Fruit fly (Drosophila melanogaster) whole organism, wandering third instar larva: ENCODE results near the gene CG14717.

Experiments
- Hr78 ChIP-seq: fragments of >200 bp; optimal IDR thresholded peaks from 2 replicates; lab custom pipeline; 2017; ENCODE audit warnings: missing biosample characterization, missing genetic modification characterization
- N ChIP-seq: fragments of >200 bp; optimal IDR thresholded peaks from 2 replicates; lab custom pipeline; 2018; ENCODE audit warnings: missing biosample characterization, missing external identifiers, missing genetic modification characterization
- Rel ChIP-seq, 2 experiments: fragments of 200-800 bp; sonication (Bioruptor generic) in 1 of 2; optimal IDR thresholded peaks; 2 replicates in 1 of 2; 3 replicates in 1 of 2; lab custom pipeline; 2016 to 2019; ENCODE audit warnings: mild to moderate bottlenecking in 2 of 2, missing biosample characterization in 2 of 2, missing genetic modification characterization in 2 of 2, moderate library complexity in 1 of 2
- Vsx2 ChIP-seq: fragments of 200-300, 225-300 bp; sonication (Bioruptor generic); optimal IDR thresholded peaks from 2 replicates; lab custom pipeline; 2018; ENCODE audit warnings: missing biosample characterization, missing genetic modification characterization; ENCODE audit not compliant: partially characterized antibody
- br ChIP-seq: fragments of 200-800 bp; sonication (Bioruptor generic); optimal IDR thresholded peaks from 2 replicates; lab custom pipeline; 2016; ENCODE audit warnings: missing biosample characterization, missing genetic modification characterization
- foxo ChIP-seq, 2 experiments: fragments of 200-800 bp; sonication (Bioruptor generic); optimal IDR thresholded peaks; 2 replicates in 1 of 2; 3 replicates in 1 of 2; lab custom pipeline; 2016 to 2017; ENCODE audit warnings: missing biosample characterization in 2 of 2, missing genetic modification characterization in 2 of 2
- h ChIP-seq: fragments of 200-800 bp; sonication (Bioruptor generic); optimal IDR thresholded peaks from 3 replicates; lab custom pipeline; 2016; ENCODE audit warnings: missing biosample characterization, mild to moderate bottlenecking, missing genetic modification characterization
- lola ChIP-seq: fragments of >200 bp; optimal IDR thresholded peaks from 2 replicates; lab custom pipeline; 2017; ENCODE audit warnings: missing biosample characterization, missing genetic modification characterization
- pan ChIP-seq: fragments of >200 bp; optimal IDR thresholded peaks from 2 replicates; lab custom pipeline; 2017
- usp ChIP-seq: fragments of >200 bp; optimal IDR thresholded peaks from 2 replicates; lab custom pipeline; 2017; ENCODE audit warnings: missing biosample characterization, missing genetic modification characterization

- TF ChIP-seq h (GFP tag; lab: Kevin White, UChicago): no peak
- TF ChIP-seq Vsx2 (GFP tag; lab: Kevin White, UChicago): no peak
- TF ChIP-seq br (GFP tag; lab: Kevin White, UChicago): no peak
- no peak for TF ChIP-seq pan (lab: Kevin White, UChicago)
- TF ChIP-seq N (GFP tag; lab: Kevin White, UChicago): no peak
- TF ChIP-seq lola (GFP tag; lab: Kevin White, UChicago): no peak
- TF ChIP-seq Hr78 (GFP tag; lab: Kevin White, UChicago): no peak
- no peak for TF ChIP-seq usp
- TF ChIP-seq Rel (GFP tag; optimal IDR thresholded peaks at IDR 0.05; lab: Kevin White, UChicago): no peak
- no peak for TF ChIP-seq Rel (tag; optimal IDR thresholded peaks at IDR 0.05; lab: Kevin White, UChicago)
- no peak for TF ChIP-seq foxo (GFP tag; optimal IDR thresholded peaks at IDR 0.05; lab: Kevin White, UChicago)
Measured at dm6 chr3R:11688055-11688454, 8.3 kb upstream of the CG14717 start, which contains the start of gene CG6834.
